Worm (Caenorhabditis elegans): ENCODE data around the gene hot-9.

The hot-9 gene

DNA sequence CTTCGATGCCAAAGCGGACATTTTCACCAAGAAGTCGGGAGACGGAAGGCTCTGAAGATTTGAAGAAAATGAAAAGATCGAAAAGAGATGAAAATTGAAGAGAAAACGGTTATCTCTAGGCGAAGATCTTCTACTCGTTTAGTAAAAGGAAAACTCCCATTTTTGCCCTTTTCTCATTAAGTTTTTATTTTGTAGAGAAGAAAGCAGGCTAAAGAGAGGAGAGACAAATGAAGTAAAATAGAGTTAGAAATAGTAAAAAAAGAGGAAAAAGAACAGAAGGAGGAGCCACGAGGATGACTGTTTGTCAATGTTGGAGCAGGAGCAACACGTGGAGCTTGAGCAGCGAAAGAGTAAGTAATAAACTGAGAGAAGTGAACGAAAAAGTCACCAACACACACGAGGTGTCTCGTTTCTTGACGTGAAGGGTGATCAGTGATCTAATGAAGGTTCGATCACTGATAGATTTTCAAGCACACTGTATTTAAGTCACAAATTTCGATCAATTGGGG, 43.6 kb upstream of the hot-9 start, which contains the start of gene ivd-1 (continued):
- TF ChIP-seq lir-3 (tag; optimal IDR thresholded peaks at IDR 0.05; ENCODE audit: poor library complexity): peak; percentile 28
- peak; percentile 18 for TF ChIP-seq mep-1 (tag; optimal IDR thresholded peaks at IDR 0.05)
- no peak for TF ChIP-seq ets-5 (GFP tag; IDR thresholded peaks at IDR 0.05)
- TF ChIP-seq pqm-1 (tag; optimal IDR thresholded peaks at IDR 0.05): no peak
- no peak for TF ChIP-seq xbp-1 (tag; optimal IDR thresholded peaks at IDR 0.05)
- peak; percentile 49 for TF ChIP-seq nhr-71 (tag; optimal IDR thresholded peaks at IDR 0.05)
- TF ChIP-seq nhr-19 (GFP tag; conservative IDR thresholded peaks at IDR 0.05): no peak; the same call in 1 of the 2 replicates
- TF ChIP-seq mef-2 (tag; optimal IDR thresholded peaks at IDR 0.05): no peak
- TF ChIP-seq snu-23 (GFP tag; optimal IDR thresholded peaks at IDR 0.05): peak; percentile 31
- TF ChIP-seq nhr-20 (tag; optimal IDR thresholded peaks at IDR 0.05): peak; percentile 72
- TF ChIP-seq elt-2 (tag; optimal IDR thresholded peaks at IDR 0.05): no peak
- no peak for TF ChIP-seq ceh-63 (GFP tag; optimal IDR thresholded peaks at IDR 0.05)
- TF ChIP-seq snpc-4 (tag; optimal IDR thresholded peaks at IDR 0.05): no peak
- peak in 1 of 2 experiments; percentile 39 for TF ChIP-seq lin-35 (GFP tag; optimal IDR thresholded peaks at IDR 0.05)

DNA sequence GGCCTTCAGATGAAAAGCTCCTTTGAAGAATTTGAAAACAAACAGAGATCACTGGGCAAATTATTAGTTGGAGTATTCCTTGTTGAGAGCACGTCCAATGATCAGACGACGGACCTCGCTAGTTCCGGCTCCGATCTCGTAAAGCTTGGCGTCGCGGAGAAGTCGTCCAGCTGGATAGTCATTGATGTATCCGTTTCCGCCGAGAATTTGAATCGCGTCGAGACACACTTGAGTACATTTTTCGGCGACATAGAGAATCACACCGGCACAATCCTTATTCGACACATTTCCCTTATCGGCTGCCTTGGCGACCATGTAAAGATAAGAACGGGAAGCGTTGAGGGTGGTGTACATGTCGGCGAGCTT, 41.7 kb upstream of the hot-9 start:
- no peak for TF ChIP-seq fos-1 (tag; optimal IDR thresholded peaks at IDR 0.05)
- no peak for TF ChIP-seq nhr-85 (tag)

DNA sequence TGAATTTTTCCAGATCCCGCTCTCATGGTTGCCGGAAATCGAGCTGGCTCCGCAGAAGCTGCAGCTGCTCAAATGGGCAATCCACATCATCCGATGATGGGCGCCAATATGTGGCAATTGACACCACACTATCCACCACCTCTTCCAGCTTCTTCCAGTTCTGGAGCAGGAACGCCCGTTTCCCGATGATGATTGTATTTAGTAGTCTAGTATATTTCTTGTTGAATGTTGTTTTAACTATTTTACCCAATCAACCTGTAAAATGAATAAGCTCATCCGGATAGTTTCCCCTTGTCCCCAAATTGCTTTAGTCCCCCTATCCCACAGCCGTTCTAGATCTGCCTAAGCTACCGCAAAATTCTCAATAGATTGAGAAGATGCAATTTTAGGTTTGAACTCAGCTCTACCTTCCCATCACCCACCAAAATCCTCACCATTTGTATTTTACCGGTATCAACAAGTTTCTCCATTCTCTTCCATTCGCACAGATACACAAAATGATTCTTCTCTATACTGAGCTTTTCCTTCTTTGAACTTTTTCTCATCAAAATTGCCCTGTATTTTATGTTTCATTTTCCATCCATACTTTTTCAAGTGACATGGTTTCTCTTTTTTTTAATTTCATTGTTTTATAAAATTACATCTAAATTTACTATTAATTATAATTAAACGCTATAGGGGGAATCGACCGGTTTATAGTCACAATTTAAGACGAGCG, 41.1 kb upstream of the hot-9 start:
- TF ChIP-seq nhr-11 (tag; optimal IDR thresholded peaks at IDR 0.05) (no peak), efl-1 (optimal IDR thresholded peaks at IDR 0.05) (no peak), efl-1 (GFP tag; optimal IDR thresholded peaks at IDR 0.05 in 1 of 2) (peak in 1 of 2 experiments; percentile 80), skn-1 (tag; optimal IDR thresholded peaks at IDR 0.05) (no peak), nhr-20 (tag; optimal IDR thresholded peaks at IDR 0.05) (no peak), nhr-71 (tag; optimal IDR thresholded peaks at IDR 0.05) (no peak), aly-2 (tag; optimal IDR thresholded peaks at IDR 0.05) (peak; percentile 43)

DNA sequence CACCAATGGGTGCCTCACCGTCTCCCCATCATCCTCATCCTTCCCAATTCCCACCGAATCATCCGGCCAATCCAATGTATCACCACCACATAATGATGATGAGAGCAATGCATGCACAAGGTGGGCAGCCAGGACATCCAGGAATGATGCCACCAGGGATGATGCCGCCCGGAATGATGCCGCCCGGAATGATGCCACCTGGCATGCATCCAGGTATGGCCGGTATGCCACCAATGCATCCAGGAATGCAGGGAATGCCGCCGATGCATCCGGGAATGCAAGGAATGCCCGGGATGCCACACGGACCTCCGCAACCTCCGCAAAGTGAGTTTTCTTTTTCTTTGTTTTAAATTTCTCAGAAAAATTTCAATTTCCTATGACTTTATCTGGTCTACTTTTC, 40.5 kb upstream of the hot-9 start:
- TF ChIP-seq nhr-28 (tag; optimal IDR thresholded peaks at IDR 0.05) (no peak), sptf-1 (tag; optimal IDR thresholded peaks at IDR 0.05) (no peak), nhr-12 (tag; optimal IDR thresholded peaks at IDR 0.05) (no peak), ceh-63 (GFP tag; optimal IDR thresholded peaks at IDR 0.05) (no peak), ceh-82 (tag; optimal IDR thresholded peaks at IDR 0.05) (no peak), unc-86 (tag; optimal IDR thresholded peaks at IDR 0.05) (no peak), ces-1 (GFP tag; optimal IDR thresholded peaks at IDR 0.05) (no peak), dpl-1 (GFP tag; optimal IDR thresholded peaks at IDR 0.05) (no peak), vab-15 (tag; optimal IDR thresholded peaks at IDR 0.05) (no peak), nhr-19 (GFP tag; conservative IDR thresholded peaks at IDR 0.05) (no peak), nhr-85 (tag) (no peak), lin-15B (tag; optimal IDR thresholded peaks at IDR 0.05) (no peak), hpl-2 (GFP tag; optimal IDR thresholded peaks at IDR 0.05) (no peak), hlh-17 (GFP tag; optimal IDR thresholded peaks at IDR 0.05; ENCODE audit: borderline replicate concordance) (no peak), lin-14 (GFP tag; optimal IDR thresholded peaks at IDR 0.05) (no peak), efl-3 (GFP tag; optimal IDR thresholded peaks at IDR 0.05) (no peak), ceh-88 (GFP tag; IDR thresholded peaks at IDR 0.05) (no peak), sox-4 (tag; optimal IDR thresholded peaks at IDR 0.05) (no peak), nhr-47 (tag; optimal IDR thresholded peaks at IDR 0.05) (no peak)

All from whole organism, L1 larva.